Worm (Caenorhabditis elegans) whole organism, young adult: ENCODE data around the gene C35B8.3.
"Not testable (repeated sequence)": the region's sequence is repeated elsewhere in the genome, so short reads cannot be mapped to it uniquely, and the experiment has no call there.

ENCODE experiments used
- B0019.2 ChIP-seq: fragments of 200-800 bp; sonication (Bioruptor generic); conservative IDR thresholded peaks from 2 replicates; pipeline ENCODE4 v1.3.6; 2022; ENCODE audit warnings: missing genetic modification reagents, missing genetic modification characterization, missing compliant biosample characterization
- C06A6.2 ChIP-seq: fragments of 200-800 bp; sonication (Bioruptor generic); conservative IDR thresholded peaks from 2 replicates; pipeline ENCODE4 v1.3.6; 2022; ENCODE audit warnings: missing genetic modification characterization, missing compliant biosample characterization
- D2030.7 ChIP-seq: fragments of 200-800 bp; sonication (Bioruptor generic); IDR thresholded peaks from 2 replicates; pipeline ENCODE4 v1.3.6; 2022; ENCODE audit warnings: missing genetic modification reagents, missing genetic modification characterization, missing compliant biosample characterization
- F10E7.11 ChIP-seq: sonication (generic microtip); optimal IDR thresholded peaks from 2 replicates; lab custom pipeline; 2017; ENCODE audit warnings: mild to moderate bottlenecking, missing genetic modification characterization, moderate library complexity, missing compliant biosample characterization
- F55B11.4 ChIP-seq: sonication (generic microtip); optimal IDR thresholded peaks from 2 replicates; lab custom pipeline; 2016; ENCODE audit warnings: missing compliant biosample characterization, missing genetic modification characterization, borderline replicate concordance; ENCODE audit not compliant: insufficient read depth
- T26A5.8 ChIP-seq: sonication (generic microtip); optimal IDR thresholded peaks from 2 replicates; lab custom pipeline; 2016; ENCODE audit warnings: missing genetic modification characterization, missing compliant biosample characterization
- ZK185.1 ChIP-seq: sonication (generic microtip); optimal IDR thresholded peaks from 2 replicates; lab custom pipeline; 2016; ENCODE audit warnings: mild to moderate bottlenecking, missing genetic modification characterization, missing compliant biosample characterization; ENCODE audit not compliant: poor library complexity, severe bottlenecking
- akir-1 ChIP-seq: fragments of 200-800 bp; sonication (Bioruptor generic); optimal IDR thresholded peaks from 2 replicates; lab custom pipeline; 2018; ENCODE audit warnings: mild to moderate bottlenecking, missing genetic modification characterization, moderate library complexity, missing compliant biosample characterization
- aptf-2 ChIP-seq: fragments of 200-800 bp; sonication (Bioruptor generic); conservative IDR thresholded peaks from 2 replicates; pipeline ENCODE4 v1.3.6; 2022; ENCODE audit warnings: missing genetic modification reagents, missing genetic modification characterization, missing compliant biosample characterization
- aptf-3 ChIP-seq: fragments of 200-800 bp; sonication (Bioruptor generic); IDR thresholded peaks from 2 replicates; pipeline ENCODE4 v1.3.6; 2022; ENCODE audit warnings: missing genetic modification characterization, missing compliant biosample characterization
- attf-6 ChIP-seq: fragments of 200-800 bp; sonication (Bioruptor generic); IDR thresholded peaks from 2 replicates; pipeline ENCODE4 v1.3.6; 2022; ENCODE audit warnings: missing genetic modification reagents, missing genetic modification characterization, missing compliant biosample characterization
- ets-4 ChIP-seq: fragments of 200-800 bp; sonication (Bioruptor generic); optimal IDR thresholded peaks from 2 replicates; lab custom pipeline; 2018; ENCODE audit warnings: mild to moderate bottlenecking, missing genetic modification characterization, missing compliant biosample characterization
- gei-17 ChIP-seq: fragments of 200-800 bp; sonication (Bioruptor generic); optimal IDR thresholded peaks from 2 replicates; lab custom pipeline; 2018; ENCODE audit warnings: mild to moderate bottlenecking, missing genetic modification characterization, missing compliant biosample characterization
- hrde-1 ChIP-seq: sonication (generic microtip); optimal IDR thresholded peaks from 2 replicates; lab custom pipeline; 2016; ENCODE audit warnings: missing genetic modification characterization, mild to moderate bottlenecking, missing compliant biosample characterization, moderate library complexity, missing genotype, missing genetic modification reagents, borderline replicate concordance
- lag-1 ChIP-seq: fragments of 200-800 bp; sonication (Bioruptor generic); IDR thresholded peaks from 2 replicates; pipeline ENCODE4 v1.3.6; 2022; ENCODE audit warnings: missing genetic modification reagents, missing genetic modification characterization, missing compliant biosample characterization
- lin-26 ChIP-seq: fragments of 200-800 bp; sonication (Bioruptor generic); IDR thresholded peaks from 2 replicates; pipeline ENCODE4 v1.3.6; 2022; ENCODE audit warnings: missing genetic modification reagents, missing genetic modification characterization, missing compliant biosample characterization
- lin-35 ChIP-seq, 3 experiments: fragments of 150-350 bp in 2 of 3; sonication (generic microtip) in 1 of 3; optimal IDR thresholded peaks; 2 replicates each; lab custom pipeline; 2014 to 2018; ENCODE audit warnings: missing biosample characterization in 3 of 3, missing genetic modification characterization in 3 of 3, missing genetic modification reagents in 3 of 3
- lsl-1 ChIP-seq: fragments of 200-800 bp; sonication (Bioruptor generic); optimal IDR thresholded peaks from 2 replicates; lab custom pipeline; 2018; ENCODE audit warnings: mild to moderate bottlenecking, missing genetic modification characterization, moderate library complexity, missing compliant biosample characterization
- mcd-1 ChIP-seq: fragments of 200-800 bp; sonication (Bioruptor generic); IDR thresholded peaks from 2 replicates; pipeline ENCODE4 v1.3.6; 2022; ENCODE audit warnings: missing genetic modification reagents, missing genetic modification characterization, missing compliant biosample characterization
- mel-28 ChIP-seq: sonication (generic microtip); optimal IDR thresholded peaks from 2 replicates; lab custom pipeline; 2016; ENCODE audit warnings: borderline replicate concordance, mild to moderate bottlenecking, missing genetic modification characterization, missing compliant biosample characterization
- mes-4 ChIP-seq: sonication (generic microtip); optimal IDR thresholded peaks from 2 replicates; lab custom pipeline; 2016; ENCODE audit warnings: missing genotype, missing genetic modification characterization, missing compliant biosample characterization
- nhr-90 ChIP-seq: sonication (generic microtip); optimal IDR thresholded peaks from 2 replicates; lab custom pipeline; 2016; ENCODE audit warnings: missing genotype, mild to moderate bottlenecking, missing genetic modification characterization, missing compliant biosample characterization
- rcor-1 ChIP-seq: fragments of 200-800 bp; sonication (Bioruptor generic); IDR thresholded peaks from 2 replicates; pipeline ENCODE4 v1.3.6; 2022; ENCODE audit warnings: missing genetic modification reagents, missing genetic modification characterization, missing compliant biosample characterization
- rpc-1 ChIP-seq, 2 experiments: fragments of 150-350 bp in 1 of 2; sonication (generic microtip) in 1 of 2; optimal IDR thresholded peaks; 2 replicates each; lab custom pipeline; 2014 to 2018; ENCODE audit warnings: missing biosample characterization in 1 of 2, missing genetic modification characterization in 1 of 2, missing genetic modification reagents in 1 of 2, missing genotype in 1 of 2
- somi-1 ChIP-seq: fragments of 200-800 bp; sonication (Bioruptor generic); optimal IDR thresholded peaks from 2 replicates; lab custom pipeline; 2018; ENCODE audit warnings: mild to moderate bottlenecking, missing genetic modification characterization, missing compliant biosample characterization
- tbp1 ChIP-seq: fragments of 200-800 bp; sonication (Bioruptor generic); optimal IDR thresholded peaks from 2 replicates; lab custom pipeline; 2018; ENCODE audit warnings: mild to moderate bottlenecking, missing genetic modification characterization, missing compliant biosample characterization
- tbx-9 ChIP-seq: sonication (generic microtip); optimal IDR thresholded peaks from 2 replicates; lab custom pipeline; 2016; ENCODE audit warnings: borderline replicate concordance, missing genetic modification characterization, inconsistent platforms, missing compliant biosample characterization
- unc-62 ChIP-seq: fragments of 150-350 bp; optimal IDR thresholded peaks from 2 replicates; lab custom pipeline; 2014; ENCODE audit warnings: missing biosample characterization, missing genetic modification reagents, missing genetic modification characterization
- zim-3 ChIP-seq: sonication (generic microtip); optimal IDR thresholded peaks from 2 replicates; lab custom pipeline; 2017; ENCODE audit warnings: mild to moderate bottlenecking, missing genetic modification characterization, moderate library complexity, missing compliant biosample characterization
- ztf-25 ChIP-seq: fragments of 200-800 bp; sonication (Bioruptor generic); IDR thresholded peaks from 2 replicates; pipeline ENCODE4 v1.3.6; 2022; ENCODE audit warnings: missing genetic modification reagents, missing genetic modification characterization, missing compliant biosample characterization
- ztf-26 ChIP-seq: sonication (generic microtip); optimal IDR thresholded peaks from 2 replicates; lab custom pipeline; 2017; ENCODE audit warnings: missing genetic modification characterization, missing compliant biosample characterization
- ztf-28 ChIP-seq: fragments of 200-800 bp; sonication (Bioruptor generic); IDR thresholded peaks from 2 replicates; pipeline ENCODE4 v1.3.6; 2022; ENCODE audit warnings: missing genetic modification reagents, missing genetic modification characterization, missing compliant biosample characterization

Gene C35B8.3

DNA sequence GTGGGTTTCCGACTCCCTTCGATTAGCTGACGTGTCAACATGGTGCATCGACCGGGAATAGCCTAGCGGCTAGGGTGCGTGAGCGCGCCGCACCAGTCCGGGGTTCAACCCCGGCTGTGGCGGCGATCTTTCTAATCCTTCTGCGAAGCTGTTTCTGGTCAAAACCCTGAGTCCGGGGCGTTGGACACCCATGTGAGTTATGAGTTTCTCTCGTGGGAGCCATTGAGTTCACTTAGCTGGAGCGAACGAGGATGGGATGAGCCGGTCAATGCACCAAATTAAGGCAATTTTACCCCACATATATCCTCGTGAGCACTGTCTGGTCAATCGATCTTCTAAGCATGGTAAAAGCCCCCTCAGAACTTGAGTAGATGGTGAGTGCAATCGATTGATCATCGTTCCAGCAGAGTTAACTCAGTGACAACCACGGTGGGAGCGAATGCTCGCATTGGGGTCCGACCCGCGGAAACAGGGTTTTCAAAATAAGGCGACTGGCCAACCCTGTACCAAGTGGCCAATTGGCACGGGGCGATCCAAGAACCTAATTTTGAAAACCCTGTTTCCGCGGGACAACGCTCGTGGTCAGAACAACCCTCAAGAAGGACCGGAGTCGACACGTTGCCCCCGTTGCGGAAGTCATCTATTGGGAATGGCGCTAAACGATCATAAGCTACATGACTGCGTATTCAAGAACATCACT lies 21.8 kb upstream of the C35B8.3 start, which contains the start of gene Y81B9A.1 (continued):
- TF ChIP-seq unc-62 (GFP tag; lab: Kevin White, UChicago), result no peak
- TF ChIP-seq ztf-26 (tag; lab: Kevin White, UChicago), result no peak
- no peak for TF ChIP-seq aptf-2 (GFP tag; lab: Robert Waterston, UW)
- 0 out of 2 replicates have a peak, but pooled peaks have one; percentile 12 for TF ChIP-seq attf-6
- no peak for TF ChIP-seq aptf-3
- peak; percentile 22 for TF ChIP-seq rpc-1 (optimal IDR thresholded peaks at IDR 0.05; lab: Kevin White, UChicago)
- peak; percentile 56 for TF ChIP-seq rpc-1 (tag; optimal IDR thresholded peaks at IDR 0.05; lab: Kevin White, UChicago)
- no peak for TF ChIP-seq T26A5.8 (tag; lab: Kevin White, UChicago)
- no peak for TF ChIP-seq F10E7.11
- TF ChIP-seq hrde-1 (tag; lab: Kevin White, UChicago), result no peak
- 0 out of 2 replicates have a peak, but pooled peaks have one; percentile 29 for TF ChIP-seq rcor-1 (GFP tag; lab: Robert Waterston, UW)
- no peak for TF ChIP-seq mes-4 (tag; lab: Kevin White, UChicago)
- TF ChIP-seq F55B11.4 (tag; lab: Kevin White, UChicago), result no peak
- TF ChIP-seq D2030.7, result peak; percentile 86
- peak; percentile 70; the same call in 1 of the 2 replicates for TF ChIP-seq lin-26 (GFP tag; lab: Robert Waterston, UW)
- TF ChIP-seq ets-4 (GFP tag; lab: Kevin White, UChicago), result no peak
- no peak for TF ChIP-seq mel-28
- TF ChIP-seq lin-35 (GFP tag; optimal IDR thresholded peaks at IDR 0.05; lab: Kevin White, UChicago), result no peak
- peak; percentile 28 for TF ChIP-seq tbp1 (GFP tag; lab: Kevin White, UChicago)
- no peak for TF ChIP-seq akir-1 (GFP tag; lab: Kevin White, UChicago)
- TF ChIP-seq mcd-1 (GFP tag; lab: Robert Waterston, UW), result no peak
- TF ChIP-seq ztf-28 (GFP tag; lab: Robert Waterston, UW), result no peak

DNA sequence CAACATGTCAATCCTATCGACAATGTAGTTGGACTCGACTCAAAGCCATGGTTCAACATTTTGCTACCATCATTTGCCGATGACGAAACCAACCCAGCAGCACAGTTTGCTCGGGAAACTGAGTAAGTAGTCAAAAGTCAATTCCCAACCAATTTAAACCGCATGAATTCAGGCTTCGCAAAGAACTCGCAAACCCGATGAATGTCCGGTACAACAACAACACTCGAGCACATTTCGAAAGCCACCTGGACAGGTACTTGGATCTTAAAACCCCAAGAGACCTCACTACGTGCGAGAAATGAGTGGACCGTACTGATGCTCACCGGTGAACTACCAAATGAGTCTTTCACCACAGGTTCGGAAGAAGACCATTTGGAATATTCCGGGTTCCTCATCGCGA lies 19.6 kb upstream of the C35B8.3 start:
- TF ChIP-seq tbx-9 (tag; lab: Kevin White, UChicago) (no peak), zim-3 (tag; lab: Kevin White, UChicago) (no peak), C06A6.2 (GFP tag; lab: Robert Waterston, UW) (no peak), lag-1 (GFP tag; lab: Robert Waterston, UW) (no peak), ZK185.1 (no peak), somi-1 (GFP tag; lab: Kevin White, UChicago) (no peak), nhr-90 (tag; lab: Kevin White, UChicago) (no peak)

DNA sequence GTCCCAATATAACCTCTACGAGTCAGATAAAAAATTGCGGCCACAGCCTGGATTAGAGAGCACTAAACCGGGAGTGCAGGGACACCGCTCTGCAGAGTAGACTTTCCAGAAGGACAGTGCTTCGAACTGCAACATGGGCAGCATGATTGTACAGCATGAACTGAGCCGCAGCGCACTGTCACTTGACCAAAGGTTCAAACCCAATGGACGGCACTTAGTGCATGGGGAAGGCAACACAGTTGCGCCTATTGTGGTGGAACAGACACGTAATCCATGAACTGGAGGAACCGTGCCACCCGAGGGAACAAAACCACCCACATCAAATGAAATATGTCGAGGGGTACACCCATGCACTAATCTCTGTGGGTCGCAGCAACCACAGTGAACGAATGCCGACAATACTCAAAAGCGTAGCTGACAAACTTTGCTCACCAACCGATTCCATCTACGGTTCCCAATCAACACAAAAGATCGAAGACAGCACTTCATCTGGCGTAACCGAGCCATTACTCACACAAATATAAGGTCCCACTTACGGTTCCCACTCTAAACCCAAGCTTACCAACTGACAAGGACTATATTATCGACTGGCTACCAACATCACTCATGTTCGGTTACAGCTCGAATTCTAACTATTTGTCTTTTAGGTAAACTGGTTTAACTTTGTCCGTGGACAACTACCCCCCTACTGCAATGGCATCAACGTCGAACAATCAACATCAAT lies 18.2 kb upstream of the C35B8.3 start:
- TF ChIP-seq gei-17 (GFP tag; lab: Kevin White, UChicago), result no peak
- no peak for TF ChIP-seq ztf-26 (tag; lab: Kevin White, UChicago)
- TF ChIP-seq lsl-1 (GFP tag; lab: Kevin White, UChicago), result no peak

DNA sequence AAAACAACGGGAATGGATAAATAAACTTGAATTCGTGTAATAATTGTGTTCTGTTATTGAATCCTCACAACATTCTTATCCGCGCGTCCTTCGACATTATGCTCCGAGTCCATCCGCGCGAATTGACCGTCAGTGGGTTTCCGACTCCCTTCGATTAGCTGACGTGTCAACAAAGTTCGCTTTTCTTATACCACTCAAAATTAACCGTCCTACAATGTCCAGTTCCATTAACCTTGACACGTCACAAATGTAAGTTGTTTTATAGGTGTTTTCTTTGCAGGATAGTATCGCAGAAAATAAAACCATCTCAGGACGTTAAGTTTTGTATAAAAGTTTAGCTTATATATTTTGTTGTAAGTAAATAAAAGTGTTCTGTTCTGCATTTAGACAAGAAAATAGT lies 10.3 kb upstream of the C35B8.3 start, which contains the start of gene crb-3:
crb-3 (plus strand) TSS at position 301 of the 400 bp plus-strand sequence.
- not testable (repeated sequence) for TF ChIP-seq ztf-25; B0019.2 (GFP tag; lab: Robert Waterston, UW); somi-1 (GFP tag; lab: Kevin White, UChicago)
